Worm (Caenorhabditis elegans): ENCODE results near the gene lst-2.
A peak's percentile ranks its signal among the peaks of the same experiment; 100 is the strongest.

- TF ChIP-seq mdl-1 (tag; optimal IDR thresholded peaks at IDR 0.05) (no peak), nhr-28 (tag; optimal IDR thresholded peaks at IDR 0.05) (no peak), ZK546.5 (tag; optimal IDR thresholded peaks at IDR 0.05) (no peak), nhr-12 (tag; optimal IDR thresholded peaks at IDR 0.05) (no peak), elt-2 (tag; optimal IDR thresholded peaks at IDR 0.05) (no peak), ztf-11 (tag; optimal IDR thresholded peaks at IDR 0.05) (no peak), nhr-25 (tag; optimal IDR thresholded peaks at IDR 0.05) (peak; percentile 21)
Measured at ce11 chrX:4386493-4386892, 3.3 kb upstream of the lst-2 start.
